Fruit fly (Drosophila melanogaster): Measurements from ENCODE around the gene Ccp84Ae.

The Ccp84Ae gene

DNA sequence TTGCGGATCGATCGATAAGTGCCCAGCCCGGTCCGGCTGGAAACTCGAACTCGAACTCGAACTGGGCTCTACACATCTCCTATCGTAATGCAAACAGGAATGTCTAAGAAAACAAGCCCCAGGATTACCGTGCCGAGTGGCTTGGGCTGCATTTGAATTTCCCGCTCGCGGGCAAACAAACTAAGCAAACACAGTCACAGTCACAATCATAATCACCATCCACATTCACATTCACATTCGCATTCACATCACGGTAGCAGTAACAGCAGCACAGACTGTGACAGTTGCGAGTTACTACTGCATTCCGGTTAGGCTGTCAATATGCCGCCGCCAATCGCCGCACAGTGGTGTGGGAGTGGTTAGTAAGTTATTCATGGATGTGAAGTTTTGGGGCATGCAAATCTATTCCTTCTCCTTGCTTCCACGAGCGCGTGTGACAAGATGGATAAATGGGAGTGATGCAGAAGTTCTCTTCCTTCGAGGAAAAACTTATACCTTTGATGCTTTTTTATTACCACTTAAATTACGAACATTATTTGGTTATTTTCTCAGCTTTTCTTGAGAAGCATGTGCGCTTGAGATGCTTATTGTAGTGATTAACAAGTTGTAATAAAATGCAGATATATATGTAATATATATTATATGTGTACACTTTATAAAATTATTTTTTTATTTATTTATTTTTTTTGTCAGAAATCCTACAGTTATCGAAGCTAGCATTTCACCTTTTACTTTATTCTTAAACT lies 27.0 kb downstream of the Ccp84Ae start (continued):
- no peak for TF ChIP-seq kah (GFP tag; optimal IDR thresholded peaks at IDR 0.05)
- TF ChIP-seq eve (GFP tag; optimal IDR thresholded peaks at IDR 0.05): no peak
- no peak for TF ChIP-seq CG12744 (GFP tag; optimal IDR thresholded peaks at IDR 0.05)
- no peak for TF ChIP-seq unc-4 (GFP tag; IDR thresholded peaks at IDR 0.05; ENCODE audit: partially characterized antibody)
- TF ChIP-seq dan (GFP tag; IDR thresholded peaks at IDR 0.05): no peak
- TF ChIP-seq ssp (GFP tag; IDR thresholded peaks at IDR 0.05): no peak
- no peak for TF ChIP-seq trh (GFP tag; optimal IDR thresholded peaks at IDR 0.05)
- TF ChIP-seq CG15479 (GFP tag; optimal IDR thresholded peaks at IDR 0.05): peak; percentile 56
- TF ChIP-seq CG9215 (GFP tag; IDR thresholded peaks at IDR 0.05): no peak
- TF ChIP-seq Vsx1 (GFP tag; optimal IDR thresholded peaks at IDR 0.05): no peak
- TF ChIP-seq ewg (GFP tag; optimal IDR thresholded peaks at IDR 0.05): no peak
- peak; percentile 49 for TF ChIP-seq CG6813 (GFP tag; optimal IDR thresholded peaks at IDR 0.05)
- no peak for TF ChIP-seq Dref (GFP tag; IDR thresholded peaks at IDR 0.05)
- peak; percentile 78 for TF ChIP-seq CG15696 (tag; optimal IDR thresholded peaks at IDR 0.05)
- TF ChIP-seq CG9727 (GFP tag; optimal IDR thresholded peaks at IDR 0.05): peak; percentile 39
- no peak for TF ChIP-seq CG32532 (GFP tag; IDR thresholded peaks at IDR 0.05)
- TF ChIP-seq CG4360 (GFP tag; IDR thresholded peaks at IDR 0.05): peak; percentile 48; the same call in 1 of the 2 replicates
- TF ChIP-seq HLH4C (GFP tag; IDR thresholded peaks at IDR 0.05; ENCODE audit: partially characterized antibody): no peak
- no peak for TF ChIP-seq CG12236 (GFP tag; optimal IDR thresholded peaks at IDR 0.05)
- TF ChIP-seq peb (GFP tag; IDR thresholded peaks at IDR 0.05): no peak
- TF ChIP-seq grn (GFP tag; optimal IDR thresholded peaks at IDR 0.05): no peak
- TF ChIP-seq Dip3 (GFP tag; optimal IDR thresholded peaks at IDR 0.05): no peak
- TF ChIP-seq CG2129 (GFP tag; IDR thresholded peaks at IDR 0.05; ENCODE audit: partially characterized antibody): no peak
- no peak for TF ChIP-seq esg (GFP tag; conservative IDR thresholded peaks at IDR 0.05)
- no peak for TF ChIP-seq ERR (GFP tag; optimal IDR thresholded peaks at IDR 0.05)
- no peak for TF ChIP-seq sisA (GFP tag; IDR thresholded peaks at IDR 0.05)
- no peak for TF ChIP-seq bigmax (GFP tag; optimal IDR thresholded peaks at IDR 0.05)
- no peak for TF ChIP-seq CG7357 (GFP tag; IDR thresholded peaks at IDR 0.05)
- peak; percentile 10 for TF ChIP-seq CG4424 (GFP tag; optimal IDR thresholded peaks at IDR 0.05)
- TF ChIP-seq dm (GFP tag; optimal IDR thresholded peaks at IDR 0.05): no peak
- TF ChIP-seq CG16863 (GFP tag; optimal IDR thresholded peaks at IDR 0.05): no peak
- no peak for TF ChIP-seq CG13123 (GFP tag; optimal IDR thresholded peaks at IDR 0.05)
- no peak for TF ChIP-seq CG8388 (GFP tag; optimal IDR thresholded peaks at IDR 0.05)
- no peak for TF ChIP-seq Dad (GFP tag; optimal IDR thresholded peaks at IDR 0.05)
- no peak for TF ChIP-seq Antp (GFP tag; optimal IDR thresholded peaks at IDR 0.05)
- no peak for TF ChIP-seq yki (optimal IDR thresholded peaks at IDR 0.05)
- no peak for TF ChIP-seq CG5245 (GFP tag; optimal IDR thresholded peaks at IDR 0.05)
- no peak for TF ChIP-seq Lim3 (GFP tag; IDR thresholded peaks at IDR 0.05)
- no peak for TF ChIP-seq Doc3 (GFP tag; IDR thresholded peaks at IDR 0.05; ENCODE audit: partially characterized antibody)
- no peak for TF ChIP-seq sob (GFP tag; IDR thresholded peaks at IDR 0.05)
- no peak for TF ChIP-seq CG10543 (GFP tag; optimal IDR thresholded peaks at IDR 0.05)
- no peak for TF ChIP-seq CG4730 (GFP tag; IDR thresholded peaks at IDR 0.05)
- TF ChIP-seq CG13287 (GFP tag; IDR thresholded peaks at IDR 0.05; ENCODE audit: partially characterized antibody): peak; percentile 9; the same call in 1 of the 2 replicates
- no peak for TF ChIP-seq Dbx (GFP tag; IDR thresholded peaks at IDR 0.05)
- no peak for TF ChIP-seq bab2 (GFP tag; optimal IDR thresholded peaks at IDR 0.05)
- no peak for TF ChIP-seq trem (tag; optimal IDR thresholded peaks at IDR 0.05)
- no peak for TF ChIP-seq CG2199 (GFP tag; IDR thresholded peaks at IDR 0.05)
- TF ChIP-seq CG18011 (GFP tag; optimal IDR thresholded peaks at IDR 0.05): no peak
- TF ChIP-seq psq (GFP tag; optimal IDR thresholded peaks at IDR 0.05): no peak
- TF ChIP-seq CG13894 (tag; optimal IDR thresholded peaks at IDR 0.05): no peak
- 0 out of 2 replicates have a peak, but pooled peaks have one; percentile 4 for TF ChIP-seq Rx (GFP tag; IDR thresholded peaks at IDR 0.05)
